Fruit fly (Drosophila melanogaster) whole organism, pupa: ENCODE data around the gene ssp7.
"Not testable (repeated sequence)": the region's sequence is repeated elsewhere in the genome, so short reads cannot be mapped to it uniquely, and the experiment has no call there.

Experiments used
- CG10348 ChIP-seq: fragments of 200-800 bp; sonication (Bioruptor generic); IDR thresholded peaks from 2 replicates; pipeline ENCODE4 v1.3.6; 2022; ENCODE audit warnings: missing biosample characterization, missing genetic modification characterization
- CG12605 ChIP-seq: fragments of 200-800 bp; sonication (Bioruptor generic); IDR thresholded peaks from 2 replicates; pipeline ENCODE4 v1.3.6; 2022; ENCODE audit warnings: missing biosample characterization, missing genetic modification characterization
- CG14655 ChIP-seq: fragments of 200-800 bp; sonication (Bioruptor generic); optimal IDR thresholded peaks from 3 replicates; lab custom pipeline; 2017; ENCODE audit warnings: mild to moderate bottlenecking, missing biosample characterization, missing genetic modification reagents, missing genetic modification characterization
- CG17806 ChIP-seq: fragments of 200-800 bp; sonication (Bioruptor generic); optimal IDR thresholded peaks from 2 replicates; lab custom pipeline; 2018; ENCODE audit warnings: missing biosample characterization, mild to moderate bottlenecking, missing genetic modification characterization, moderate library complexity
- CG32121 ChIP-seq: fragments of 200-800 bp; sonication (Bioruptor generic); IDR thresholded peaks from 2 replicates; pipeline ENCODE4 v1.3.6; 2022; ENCODE audit warnings: missing biosample characterization, missing genetic modification characterization
- CG4496 ChIP-seq: fragments of 200-800 bp; sonication (Bioruptor generic); IDR thresholded peaks from 3 replicates; pipeline ENCODE4 v1.3.6; 2022; ENCODE audit warnings: missing biosample characterization, missing genetic modification characterization
- CG8159 ChIP-seq: fragments of 200-800 bp; sonication (Bioruptor generic); optimal IDR thresholded peaks from 3 replicates; lab custom pipeline; 2018; ENCODE audit warnings: missing biosample characterization, mild to moderate bottlenecking, missing genetic modification characterization, moderate library complexity
- EcR ChIP-seq: fragments of 200-800 bp; sonication (Bioruptor generic); optimal IDR thresholded peaks from 3 replicates; lab custom pipeline; 2019; ENCODE audit warnings: missing biosample characterization, missing genetic modification characterization, mild to moderate bottlenecking, moderate library complexity, missing genetic modification reagents
- Ets98B ChIP-seq: fragments of 200-800 bp; sonication (Bioruptor generic); IDR thresholded peaks from 2 replicates; pipeline ENCODE4 v1.3.6; 2022; ENCODE audit warnings: missing biosample characterization, missing genetic modification characterization
- Pif1B ChIP-seq: fragments of 200-800 bp; sonication (Bioruptor generic); optimal IDR thresholded peaks from 3 replicates; lab custom pipeline; 2016; ENCODE audit warnings: missing biosample characterization, missing genetic modification characterization
- fd96Ca ChIP-seq: fragments of 200-800 bp; sonication (Bioruptor generic); IDR thresholded peaks from 3 replicates; pipeline ENCODE4 v1.3.6; 2022; ENCODE audit warnings: missing biosample characterization, missing genetic modification characterization
- gl ChIP-seq: fragments of 200-800 bp; sonication (Bioruptor generic); optimal IDR thresholded peaks from 2 replicates; lab custom pipeline; 2018; ENCODE audit warnings: missing biosample characterization, mild to moderate bottlenecking, missing genetic modification characterization
- rn ChIP-seq: fragments of 200-800 bp; sonication (Bioruptor generic); IDR thresholded peaks from 2 replicates; pipeline ENCODE4 v1.3.6; 2022; ENCODE audit warnings: missing biosample characterization, missing genetic modification characterization

dm6 chrX:11095973-11096372, 44.1 kb downstream of the ssp7 start, which contains the start of gene CG42249:
- not testable (repeated sequence) for TF ChIP-seq fd96Ca (GFP tag; lab: Robert Waterston, UW); Pif1B (GFP tag; lab: Kevin White, UChicago); rn (GFP tag; lab: Robert Waterston, UW); CG14655 (GFP tag; lab: Kevin White, UChicago); CG12605 (GFP tag; lab: Robert Waterston, UW); CG17806 (tag; lab: Kevin White, UChicago); EcR (GFP tag; lab: Kevin White, UChicago); Ets98B; CG8159 (tag; lab: Kevin White, UChicago); CG32121 (GFP tag; lab: Robert Waterston, UW); CG10348; CG4496; gl (tag; lab: Kevin White, UChicago)
